Fruit fly (Drosophila melanogaster) whole organism, embryonic: ENCODE measurements around the gene CG9630.

ENCODE experiments used
- Awh ChIP-seq: fragments of 200-800 bp; sonication (Bioruptor generic); IDR thresholded peaks from 2 replicates; pipeline ENCODE4, ENCODE4 v1.3.6; 2022; ENCODE audit warnings: missing biosample characterization, missing genetic modification characterization
- CG10565 ChIP-seq: fragments of 200-800 bp; sonication (Bioruptor generic); optimal IDR thresholded peaks from 3 replicates; lab custom pipeline; 2016; ENCODE audit warnings: missing biosample characterization, mild to moderate bottlenecking, missing genetic modification characterization
- CG11247 ChIP-seq: fragments of 200-800 bp; sonication (Bioruptor generic); IDR thresholded peaks from 2 replicates; pipeline ENCODE4 v1.3.6; 2022; ENCODE audit warnings: missing biosample characterization, missing genetic modification characterization
- CG1233 ChIP-seq: fragments of 200-800 bp; sonication (Bioruptor generic); optimal IDR thresholded peaks from 4 replicates; lab custom pipeline; 2018; ENCODE audit warnings: missing biosample characterization, mild to moderate bottlenecking, missing genetic modification characterization
- CG17385 ChIP-seq: fragments of 200-800 bp; sonication (Bioruptor generic); optimal IDR thresholded peaks from 3 replicates; lab custom pipeline; 2018; ENCODE audit warnings: missing biosample characterization, mild to moderate bottlenecking, missing genetic modification characterization
- CG17829 ChIP-seq: fragments of 200-800 bp; optimal IDR thresholded peaks from 2 replicates; lab custom pipeline; 2019; ENCODE audit warnings: missing biosample characterization, mild to moderate bottlenecking, missing genetic modification characterization, moderate library complexity
- CG18619 ChIP-seq: fragments of 200-800 bp; sonication (Bioruptor generic); optimal IDR thresholded peaks from 3 replicates; lab custom pipeline; 2017; ENCODE audit warnings: missing biosample characterization, mild to moderate bottlenecking, missing genetic modification characterization
- CG2889 ChIP-seq: fragments of 200-800 bp; sonication (Bioruptor generic); IDR thresholded peaks from 3 replicates; pipeline ENCODE4 v1.3.6; 2022; ENCODE audit warnings: missing biosample characterization, missing genetic modification characterization
- CG31224 ChIP-seq: fragments of 200-800 bp; sonication (Bioruptor generic); IDR thresholded peaks from 2 replicates; pipeline ENCODE4 v1.3.6; 2022; ENCODE audit warnings: missing biosample characterization, missing genetic modification characterization
- CG31365 ChIP-seq: fragments of 200-800 bp; sonication (Bioruptor generic); optimal IDR thresholded peaks from 2 replicates; lab custom pipeline; 2018; ENCODE audit warnings: missing biosample characterization, mild to moderate bottlenecking, missing genetic modification characterization
- CG32767 ChIP-seq: fragments of 200-800 bp; sonication (Bioruptor generic); IDR thresholded peaks from 2 replicates; pipeline ENCODE4 v1.3.6; 2022; ENCODE audit warnings: missing biosample characterization, missing genetic modification characterization
- CG5953 ChIP-seq: fragments of 200-800 bp; sonication (Bioruptor generic); IDR thresholded peaks from 2 replicates; pipeline ENCODE4 v1.3.6; 2022; ENCODE audit warnings: missing biosample characterization, missing genetic modification characterization
- CG6683 ChIP-seq: fragments of 200-800 bp; sonication (Bioruptor generic); optimal IDR thresholded peaks from 2 replicates; lab custom pipeline; 2017; ENCODE audit warnings: missing biosample characterization, mild to moderate bottlenecking, missing genetic modification characterization, missing genetic modification reagents
- CG7271 ChIP-seq: fragments of 200-800 bp; sonication (Bioruptor generic); optimal IDR thresholded peaks from 2 replicates; lab custom pipeline; 2018; ENCODE audit warnings: missing biosample characterization, mild to moderate bottlenecking, missing genetic modification characterization, moderate library complexity
- CG7556 ChIP-seq: fragments of 200-800 bp; sonication (Bioruptor generic); optimal IDR thresholded peaks from 2 replicates; lab custom pipeline; 2017; ENCODE audit warnings: missing biosample characterization, mild to moderate bottlenecking, missing genetic modification characterization
- CG7928 ChIP-seq: fragments of 200-800 bp; sonication (Bioruptor generic); optimal IDR thresholded peaks from 2 replicates; lab custom pipeline; 2017; ENCODE audit warnings: missing biosample characterization, mild to moderate bottlenecking, missing genetic modification characterization
- CG7987 ChIP-seq: fragments of 200-800 bp; sonication (Bioruptor generic); optimal IDR thresholded peaks from 2 replicates; lab custom pipeline; 2018; ENCODE audit warnings: missing biosample characterization, mild to moderate bottlenecking, missing genetic modification characterization, moderate library complexity
- CG8089 ChIP-seq: fragments of 200-800 bp; sonication (Bioruptor generic); optimal IDR thresholded peaks from 3 replicates; lab custom pipeline; 2016; ENCODE audit warnings: missing biosample characterization, missing genetic modification characterization
- CG8281 ChIP-seq: fragments of 200-800 bp; sonication (Bioruptor generic); optimal IDR thresholded peaks from 2 replicates; lab custom pipeline; 2018; ENCODE audit warnings: missing biosample characterization, mild to moderate bottlenecking, missing genetic modification characterization, moderate library complexity
- CoRest ChIP-seq: fragments of 200-800 bp; sonication (Bioruptor generic); optimal IDR thresholded peaks from 3 replicates; lab custom pipeline; 2018; ENCODE audit warnings: missing biosample characterization, mild to moderate bottlenecking, missing genetic modification characterization, moderate library complexity
- Dip2 ChIP-seq: fragments of 200-800 bp; sonication (Bioruptor generic); IDR thresholded peaks from 2 replicates; pipeline ENCODE4 v1.3.6; 2022; ENCODE audit warnings: missing biosample characterization, missing genetic modification characterization
- Drgx ChIP-seq: fragments of 200-800 bp; sonication (Bioruptor generic); IDR thresholded peaks from 2 replicates; pipeline ENCODE4 v1.3.6; 2022; ENCODE audit warnings: missing biosample characterization, missing genetic modification characterization
- Fer1 ChIP-seq: fragments of 200-800 bp; sonication (Bioruptor generic); optimal IDR thresholded peaks from 2 replicates; lab custom pipeline; 2017; ENCODE audit warnings: missing biosample characterization, mild to moderate bottlenecking, missing genetic modification characterization
- HLHmδ ChIP-seq: fragments of 200-800 bp; sonication (Bioruptor generic); optimal IDR thresholded peaks from 2 replicates; lab custom pipeline; 2018; ENCODE audit warnings: missing biosample characterization, mild to moderate bottlenecking, missing genetic modification characterization, moderate library complexity
- HmgD ChIP-seq: fragments of 200-800 bp; sonication (Bioruptor generic); optimal IDR thresholded peaks from 3 replicates; lab custom pipeline; 2016; ENCODE audit warnings: missing biosample characterization, missing genetic modification characterization
- Hr78 ChIP-seq, 2 experiments: fragments of 200-800 bp in 1 of 2; fragments of >200 bp in 1 of 2; sonication (Bioruptor generic) in 1 of 2; optimal IDR thresholded peaks; 2 replicates each; lab custom pipeline; 2017 to 2019; ENCODE audit warnings: missing biosample characterization in 2 of 2, missing genetic modification characterization in 2 of 2, mild to moderate bottlenecking in 1 of 2, moderate library complexity in 1 of 2
- Opbp ChIP-seq: fragments of 200-800 bp; sonication (Bioruptor generic); IDR thresholded peaks from 3 replicates; pipeline ENCODE4 v1.3.6; 2022; ENCODE audit warnings: missing biosample characterization, missing genetic modification characterization; ENCODE audit not compliant: partially characterized antibody
- Six4 ChIP-seq: fragments of 200-800 bp; sonication (Bioruptor generic); optimal IDR thresholded peaks from 2 replicates; lab custom pipeline; 2016; ENCODE audit warnings: missing biosample characterization, missing genetic modification characterization
- Stat92E ChIP-seq, 3 experiments: fragments of >200 bp in 2 of 3; fragments of 200-800 bp in 1 of 3; sonication (Bioruptor generic) in 1 of 3; optimal IDR thresholded peaks; 2 replicates each; lab custom pipeline; 2017 to 2019; ENCODE audit warnings: missing biosample characterization in 3 of 3, missing genetic modification characterization in 3 of 3, mild to moderate bottlenecking in 1 of 3, moderate library complexity in 1 of 3
- Usf ChIP-seq: fragments of 200-800 bp; sonication (Bioruptor generic); optimal IDR thresholded peaks from 2 replicates; lab custom pipeline; 2017; ENCODE audit warnings: missing genotype, missing biosample characterization, missing genetic modification characterization
- Xbp1 ChIP-seq: fragments of 200-800 bp; sonication (Bioruptor generic); optimal IDR thresholded peaks from 3 replicates; lab custom pipeline; 2016; ENCODE audit warnings: missing biosample characterization, mild to moderate bottlenecking, missing genetic modification characterization
- ab ChIP-seq: fragments of 200-800 bp; sonication (Bioruptor generic); optimal IDR thresholded peaks from 2 replicates; lab custom pipeline; 2016; ENCODE audit warnings: missing biosample characterization, missing genetic modification characterization
- ato ChIP-seq: fragments of 200-800 bp; sonication (Bioruptor generic); IDR thresholded peaks from 2 replicates; pipeline ENCODE4 v1.3.6; 2022; ENCODE audit warnings: missing biosample characterization, missing genetic modification characterization; ENCODE audit not compliant: partially characterized antibody
- dan ChIP-seq: fragments of 200-800 bp; sonication (Bioruptor generic); IDR thresholded peaks from 2 replicates; pipeline ENCODE4 v1.3.6; 2022; ENCODE audit warnings: missing biosample characterization, missing genetic modification characterization
- emc ChIP-seq: fragments of 200-800 bp; sonication (Bioruptor generic); optimal IDR thresholded peaks from 2 replicates; lab custom pipeline; 2016; ENCODE audit warnings: missing biosample characterization, missing genetic modification characterization
- ems ChIP-seq: fragments of 200-800 bp; sonication (Bioruptor generic); optimal IDR thresholded peaks from 3 replicates; lab custom pipeline; 2016; ENCODE audit warnings: missing biosample characterization, missing genetic modification characterization
- esg ChIP-seq: fragments of 200-800 bp; sonication (Bioruptor generic); conservative IDR thresholded peaks from 2 replicates; pipeline ENCODE4 v1.3.6; 2022; ENCODE audit warnings: missing biosample characterization, missing genetic modification characterization
- fd96Cb ChIP-seq: fragments of 200-800 bp; sonication (Bioruptor generic); optimal IDR thresholded peaks from 2 replicates; lab custom pipeline; 2018; ENCODE audit warnings: missing biosample characterization, mild to moderate bottlenecking, missing genetic modification characterization, moderate library complexity
- gcm2 ChIP-seq: fragments of 200-800 bp; sonication (Bioruptor generic); optimal IDR thresholded peaks from 2 replicates; lab custom pipeline; 2016; ENCODE audit warnings: missing biosample characterization, missing genetic modification characterization
- gfzf ChIP-seq: fragments of 200-800 bp; sonication (Bioruptor generic); optimal IDR thresholded peaks from 2 replicates; lab custom pipeline; 2016; ENCODE audit warnings: missing biosample characterization, mild to moderate bottlenecking, missing genetic modification characterization, moderate library complexity
- jumu ChIP-seq: fragments of 200-800 bp; sonication (Bioruptor generic); optimal IDR thresholded peaks from 3 replicates; lab custom pipeline; 2016; ENCODE audit warnings: missing biosample characterization, missing genetic modification characterization
- maf-S ChIP-seq: fragments of 200-800 bp; sonication (Bioruptor generic); optimal IDR thresholded peaks from 2 replicates; lab custom pipeline; 2016; ENCODE audit warnings: missing biosample characterization, missing genetic modification characterization
- mam ChIP-seq: fragments of 200-800 bp; sonication (Bioruptor generic); optimal IDR thresholded peaks from 3 replicates; lab custom pipeline; 2016; ENCODE audit warnings: missing biosample characterization, missing genetic modification characterization
- org-1 ChIP-seq: fragments of 200-800 bp; sonication (Bioruptor generic); optimal IDR thresholded peaks from 2 replicates; lab custom pipeline; 2017; ENCODE audit warnings: missing biosample characterization, missing genetic modification characterization
- otp ChIP-seq: fragments of 200-800 bp; sonication (Bioruptor generic); IDR thresholded peaks from 3 replicates; pipeline ENCODE4, ENCODE4 v1.3.6; 2022; ENCODE audit warnings: missing biosample characterization, missing genetic modification characterization
- peb ChIP-seq: fragments of 200-800 bp; sonication (Bioruptor generic); IDR thresholded peaks from 2 replicates; pipeline ENCODE4 v1.3.6; 2022; ENCODE audit warnings: missing biosample characterization, missing genetic modification characterization
- run ChIP-seq: fragments of 200-800 bp; sonication (Bioruptor generic); optimal IDR thresholded peaks from 3 replicates; lab custom pipeline; 2018; ENCODE audit warnings: missing biosample characterization, mild to moderate bottlenecking, missing genetic modification characterization
- trem ChIP-seq: fragments of 200-800 bp; optimal IDR thresholded peaks from 3 replicates; lab custom pipeline; 2019; ENCODE audit warnings: missing biosample characterization, mild to moderate bottlenecking, missing genetic modification characterization, moderate library complexity
- zen2 ChIP-seq: fragments of 200-800 bp; sonication (Bioruptor generic); IDR thresholded peaks from 3 replicates; pipeline ENCODE4 v1.3.6; 2022; ENCODE audit warnings: missing biosample characterization, missing genetic modification characterization; ENCODE audit not compliant: partially characterized antibody

Gene CG9630

dm6 chr3R:8300928-8301752 lies 31.4 kb upstream of the CG9630 start, which contains the start of the genes CG9626 and mRpL1 (continued):
- TF ChIP-seq Stat92E (GFP tag; optimal IDR thresholded peaks at IDR 0.05; lab: Kevin White, UChicago), result no peak
- TF ChIP-seq CoRest (tag; lab: Kevin White, UChicago), result peak; percentile 45
- no peak for TF ChIP-seq Hr78 (GFP tag; optimal IDR thresholded peaks at IDR 0.05; lab: Kevin White, UChicago)
- TF ChIP-seq CG18619 (GFP tag; lab: Kevin White, UChicago), result no peak
- TF ChIP-seq CG1233 (GFP tag; lab: Kevin White, UChicago), result no peak
- TF ChIP-seq Fer1 (GFP tag; lab: Kevin White, UChicago), result no peak
- TF ChIP-seq CG2889 (GFP tag; lab: Robert Waterston, UW), result no peak
- TF ChIP-seq Six4 (GFP tag; lab: Kevin White, UChicago), result no peak
- TF ChIP-seq CG7928 (GFP tag; lab: Kevin White, UChicago), result peak; percentile 19
- TF ChIP-seq CG17385 (GFP tag; lab: Kevin White, UChicago), result no peak
- TF ChIP-seq zen2 (GFP tag; lab: Robert Waterston, UW), result no peak
- peak; percentile 70 for TF ChIP-seq ato (GFP tag; lab: Robert Waterston, UW)
- TF ChIP-seq CG17829, result peak; percentile 45
- no peak for TF ChIP-seq Dip2 (GFP tag; lab: Robert Waterston, UW)
- no peak for TF ChIP-seq maf-S (GFP tag; lab: Kevin White, UChicago)
- no peak for TF ChIP-seq CG31224 (GFP tag; lab: Robert Waterston, UW)
- peak; percentile 43 for TF ChIP-seq HmgD (GFP tag; lab: Kevin White, UChicago)
- TF ChIP-seq esg (GFP tag; lab: Robert Waterston, UW), result no peak
- no peak for TF ChIP-seq org-1 (GFP tag; lab: Kevin White, UChicago)
- no peak for TF ChIP-seq fd96Cb (tag; lab: Kevin White, UChicago)
- TF ChIP-seq CG8089 (GFP tag; lab: Kevin White, UChicago), result no peak
- TF ChIP-seq ems (GFP tag; lab: Kevin White, UChicago), result no peak
- no peak for TF ChIP-seq HLHmδ (GFP tag; lab: Kevin White, UChicago)
- TF ChIP-seq CG8281 (tag; lab: Kevin White, UChicago), result peak; percentile 75
- no peak for TF ChIP-seq dan (GFP tag; lab: Robert Waterston, UW)
- TF ChIP-seq emc (GFP tag; lab: Kevin White, UChicago), result no peak
- no peak for TF ChIP-seq CG10565
- TF ChIP-seq jumu (GFP tag; lab: Kevin White, UChicago), result peak; percentile 21
- no peak for TF ChIP-seq Awh (GFP tag; lab: Robert Waterston, UW)
- no peak for TF ChIP-seq peb (GFP tag; lab: Robert Waterston, UW)
- TF ChIP-seq CG6683 (GFP tag; lab: Kevin White, UChicago), result no peak
- no peak for TF ChIP-seq CG7556 (GFP tag; lab: Kevin White, UChicago)
- TF ChIP-seq Xbp1 (GFP tag; lab: Kevin White, UChicago), result peak; percentile 20
- TF ChIP-seq otp (GFP tag; lab: Robert Waterston, UW), result no peak
- TF ChIP-seq CG5953 (GFP tag; lab: Robert Waterston, UW), result no peak
- TF ChIP-seq Drgx (GFP tag; lab: Robert Waterston, UW), result no peak
- no peak for TF ChIP-seq CG11247
- TF ChIP-seq gfzf (GFP tag; lab: Kevin White, UChicago), result peak; percentile 63
- no peak for TF ChIP-seq CG31365
- peak; percentile 63; the same call in 2 of the 3 replicates for TF ChIP-seq Opbp
- no peak for TF ChIP-seq Usf
- TF ChIP-seq gcm2, result no peak
- TF ChIP-seq run (tag; lab: Kevin White, UChicago), result no peak
- no peak for TF ChIP-seq CG7271
- no peak for TF ChIP-seq ab (GFP tag; lab: Kevin White, UChicago)
- peak; percentile 100 for TF ChIP-seq trem (tag; lab: Kevin White, UChicago)
- TF ChIP-seq mam, result peak; percentile 34
- TF ChIP-seq CG32767 (GFP tag; lab: Robert Waterston, UW), result no peak
- no peak for TF ChIP-seq CG7987 (GFP tag; lab: Kevin White, UChicago)
